Fruit fly (Drosophila melanogaster): Measurements from ENCODE around the gene CG43732.
A peak's percentile ranks its signal among the peaks of the same experiment; 100 is the strongest.

The CG43732 gene

DNA sequence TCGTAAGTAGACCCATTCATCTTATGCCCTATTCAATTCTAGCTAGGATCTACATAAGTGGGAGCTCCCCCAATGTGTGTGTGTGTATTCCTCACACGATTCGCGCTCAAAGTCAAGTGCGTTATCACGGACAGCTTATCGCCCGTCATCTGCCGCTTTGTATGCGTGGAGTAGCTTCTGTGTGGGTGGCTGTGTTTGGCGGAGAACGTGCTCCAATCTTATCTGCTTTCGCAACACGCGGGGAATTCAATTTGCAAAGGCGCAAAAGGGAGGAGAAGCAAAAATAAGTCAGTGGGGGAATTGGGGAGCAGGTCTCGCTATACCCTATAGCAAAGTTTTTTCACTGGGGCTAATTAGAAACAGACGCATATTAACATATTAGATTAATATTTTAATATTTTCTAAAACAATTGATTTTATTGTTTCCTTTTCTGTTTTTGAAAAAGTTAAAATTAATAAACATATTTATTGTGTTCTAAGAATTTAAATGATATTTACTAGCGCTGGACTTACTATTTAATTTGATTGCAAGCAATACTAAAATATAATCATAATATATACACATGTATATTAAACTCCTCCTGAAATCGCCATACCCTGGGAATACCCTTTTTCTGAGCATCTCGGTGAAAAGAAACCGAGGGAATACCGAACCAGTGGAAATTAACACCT lies 35.3 kb downstream of the CG43732 start (continued):
- TF ChIP-seq CG6765 (GFP tag; optimal IDR thresholded peaks at IDR 0.05) (peak; percentile 42), Doc3 (GFP tag; IDR thresholded peaks at IDR 0.05; ENCODE audit: partially characterized antibody) (no peak), amos (GFP tag; IDR thresholded peaks at IDR 0.05; ENCODE audit: partially characterized antibody) (no peak), Optix (GFP tag; IDR thresholded peaks at IDR 0.05) (no peak), bowl (GFP tag; IDR thresholded peaks at IDR 0.05) (no peak), p53 (GFP tag; optimal IDR thresholded peaks at IDR 0.05) (no peak), CG13123 (GFP tag; optimal IDR thresholded peaks at IDR 0.05) (no peak), gem (tag; optimal IDR thresholded peaks at IDR 0.05) (peak; percentile 71), run (tag; optimal IDR thresholded peaks at IDR 0.05) (no peak), eyg (GFP tag; optimal IDR thresholded peaks at IDR 0.05) (no peak), lola (GFP tag; optimal IDR thresholded peaks at IDR 0.05) (no peak), CG11456 (GFP tag; IDR thresholded peaks at IDR 0.05) (no peak), Ssrp (tag; optimal IDR thresholded peaks at IDR 0.05) (no peak), CG8944 (GFP tag; optimal IDR thresholded peaks at IDR 0.05) (no peak), sc (optimal IDR thresholded peaks at IDR 0.05) (no peak), sc (GFP tag; optimal IDR thresholded peaks at IDR 0.05) (no peak), CG11085 (GFP tag; IDR thresholded peaks at IDR 0.05) (no peak; the same call in 1 of the 2 replicates), CG16779 (GFP tag; IDR thresholded peaks at IDR 0.05) (no peak), dmrt11E (tag; optimal IDR thresholded peaks at IDR 0.05) (no peak), Oaz (GFP tag; IDR thresholded peaks at IDR 0.05) (no peak), CG31441 (GFP tag; IDR thresholded peaks at IDR 0.05) (no peak), zen (tag; optimal IDR thresholded peaks at IDR 0.05) (no peak), CG42726 (GFP tag; IDR thresholded peaks at IDR 0.05; ENCODE audit: partially characterized antibody) (no peak), CG4282 (GFP tag; optimal IDR thresholded peaks at IDR 0.05) (no peak), CG8089 (GFP tag; optimal IDR thresholded peaks at IDR 0.05) (no peak), slp2 (GFP tag; optimal IDR thresholded peaks at IDR 0.05) (no peak), Ets65A (GFP tag) (no peak), zfh1 (GFP tag; IDR thresholded peaks at IDR 0.05) (no peak), CG18011 (GFP tag; optimal IDR thresholded peaks at IDR 0.05) (no peak), CG15269 (tag; optimal IDR thresholded peaks at IDR 0.05) (peak; percentile 27), Xbp1 (GFP tag; optimal IDR thresholded peaks at IDR 0.05) (no peak), danr (GFP tag; IDR thresholded peaks at IDR 0.05) (no peak), Ravus (GFP tag; IDR thresholded peaks at IDR 0.05) (no peak), CG14441 (GFP tag; IDR thresholded peaks at IDR 0.05) (no peak), onecut (GFP tag; IDR thresholded peaks at IDR 0.05) (no peak), gcm (GFP tag; optimal IDR thresholded peaks at IDR 0.05) (no peak), CG11398 (GFP tag; optimal IDR thresholded peaks at IDR 0.05) (no peak), dpn (GFP tag; optimal IDR thresholded peaks at IDR 0.05) (peak in 1 of 2 experiments; percentile 15), CG11723 (GFP tag; optimal IDR thresholded peaks at IDR 0.05) (no peak), CG2202 (tag; optimal IDR thresholded peaks at IDR 0.05) (no peak), jing (GFP tag; optimal IDR thresholded peaks at IDR 0.05) (no peak), vnd (GFP tag; IDR thresholded peaks at IDR 0.05; ENCODE audit: partially characterized antibody) (0 out of 3 replicates have a peak, but pooled peaks have one; percentile 31), da (GFP tag; optimal IDR thresholded peaks at IDR 0.05) (no peak), lilli (GFP tag; optimal IDR thresholded peaks at IDR 0.05) (peak; percentile 46), CG32767 (GFP tag; IDR thresholded peaks at IDR 0.05) (no peak), seq (GFP tag; IDR thresholded peaks at IDR 0.05) (no peak), CG12391 (tag; optimal IDR thresholded peaks at IDR 0.05) (peak; percentile 30), CG6272 (GFP tag; IDR thresholded peaks at IDR 0.05) (no peak), z (GFP tag; IDR thresholded peaks at IDR 0.05) (no peak), Gsc (GFP tag; IDR thresholded peaks at IDR 0.05) (no peak), Six4 (GFP tag; optimal IDR thresholded peaks at IDR 0.05) (no peak)
